Fruit fly (Drosophila melanogaster) whole organism, embryonic: ENCODE results near the gene mthl14.

Experiments
- Aef1 ChIP-seq: fragments of 200-800 bp; sonication (Bioruptor generic); IDR thresholded peaks from 3 replicates; pipeline ENCODE4 v1.3.6; 2022; ENCODE audit warnings: missing biosample characterization, missing genetic modification characterization
- CG11247 ChIP-seq: fragments of 200-800 bp; sonication (Bioruptor generic); IDR thresholded peaks from 2 replicates; pipeline ENCODE4 v1.3.6; 2022; ENCODE audit warnings: missing biosample characterization, missing genetic modification characterization
- CG11560 ChIP-seq: fragments of 200-800 bp; sonication (Bioruptor generic); IDR thresholded peaks from 3 replicates; pipeline ENCODE4 v1.3.6; 2022; ENCODE audit warnings: missing biosample characterization, missing genetic modification characterization
- CG12769 ChIP-seq: fragments of 200-800 bp; sonication (Bioruptor generic); optimal IDR thresholded peaks from 2 replicates; lab custom pipeline; 2019; ENCODE audit warnings: missing biosample characterization, mild to moderate bottlenecking, missing genetic modification characterization, moderate library complexity
- CG15479 ChIP-seq: fragments of 200-800 bp; sonication (Bioruptor generic); optimal IDR thresholded peaks from 3 replicates; lab custom pipeline; 2019; ENCODE audit warnings: missing biosample characterization, mild to moderate bottlenecking, missing genetic modification characterization, moderate library complexity
- CG15696 ChIP-seq: fragments of 200-800 bp; sonication (Bioruptor generic); optimal IDR thresholded peaks from 2 replicates; lab custom pipeline; 2019; ENCODE audit warnings: missing biosample characterization, mild to moderate bottlenecking, missing genetic modification characterization, moderate library complexity
- CG17186 ChIP-seq: fragments of 200-800 bp; sonication (Bioruptor generic); optimal IDR thresholded peaks from 3 replicates; lab custom pipeline; 2017; ENCODE audit warnings: missing biosample characterization, missing genetic modification reagents, missing genetic modification characterization
- CG17385 ChIP-seq: fragments of 200-800 bp; sonication (Bioruptor generic); optimal IDR thresholded peaks from 3 replicates; lab custom pipeline; 2018; ENCODE audit warnings: missing biosample characterization, mild to moderate bottlenecking, missing genetic modification characterization
- CG17612 ChIP-seq: fragments of 200-800 bp; sonication (Bioruptor generic); IDR thresholded peaks from 2 replicates; pipeline ENCODE4 v1.3.6; 2022; ENCODE audit warnings: missing biosample characterization, missing genetic modification characterization
- CG2120 ChIP-seq: fragments of 200-800 bp; sonication (Bioruptor generic); optimal IDR thresholded peaks from 3 replicates; lab custom pipeline; 2016; ENCODE audit warnings: missing biosample characterization, missing genetic modification characterization
- CG3838 ChIP-seq: fragments of 200-800 bp; sonication (Bioruptor generic); optimal IDR thresholded peaks from 3 replicates; lab custom pipeline; 2016; ENCODE audit warnings: missing biosample characterization, missing genetic modification characterization
- CG4820 ChIP-seq: fragments of 200-800 bp; sonication (Bioruptor generic); optimal IDR thresholded peaks from 3 replicates; lab custom pipeline; 2016; ENCODE audit warnings: missing biosample characterization, missing genetic modification characterization
- CG5953 ChIP-seq: fragments of 200-800 bp; sonication (Bioruptor generic); IDR thresholded peaks from 2 replicates; pipeline ENCODE4 v1.3.6; 2022; ENCODE audit warnings: missing biosample characterization, missing genetic modification characterization
- CG6654 ChIP-seq: fragments of 200-800 bp; sonication (Bioruptor generic); optimal IDR thresholded peaks from 2 replicates; lab custom pipeline; 2017; ENCODE audit warnings: missing biosample characterization, mild to moderate bottlenecking, missing genetic modification characterization
- CG6683 ChIP-seq: fragments of 200-800 bp; sonication (Bioruptor generic); optimal IDR thresholded peaks from 2 replicates; lab custom pipeline; 2017; ENCODE audit warnings: missing biosample characterization, mild to moderate bottlenecking, missing genetic modification characterization, missing genetic modification reagents
- CG6854 ChIP-seq: fragments of 200-800 bp; sonication (Bioruptor generic); optimal IDR thresholded peaks from 3 replicates; lab custom pipeline; 2017; ENCODE audit warnings: missing biosample characterization, mild to moderate bottlenecking, missing genetic modification characterization
- CG7786 ChIP-seq: fragments of 200-800 bp; sonication (Bioruptor generic); optimal IDR thresholded peaks from 2 replicates; lab custom pipeline; 2016; ENCODE audit warnings: missing biosample characterization, missing genetic modification characterization
- CG8281 ChIP-seq: fragments of 200-800 bp; sonication (Bioruptor generic); optimal IDR thresholded peaks from 2 replicates; lab custom pipeline; 2018; ENCODE audit warnings: missing biosample characterization, mild to moderate bottlenecking, missing genetic modification characterization, moderate library complexity
- CG9609 ChIP-seq: fragments of 200-800 bp; sonication (Bioruptor generic); optimal IDR thresholded peaks from 3 replicates; lab custom pipeline; 2016; ENCODE audit warnings: missing biosample characterization, missing genetic modification characterization
- CG9727 ChIP-seq: fragments of 200-800 bp; sonication (Bioruptor generic); optimal IDR thresholded peaks from 3 replicates; lab custom pipeline; 2017; ENCODE audit warnings: missing biosample characterization, mild to moderate bottlenecking, missing genetic modification characterization
- Dek ChIP-seq: fragments of 200-800 bp; sonication (Bioruptor generic); optimal IDR thresholded peaks from 3 replicates; lab custom pipeline; 2019; ENCODE audit warnings: missing biosample characterization, mild to moderate bottlenecking, missing genetic modification characterization, moderate library complexity
- Ets65A ChIP-seq: fragments of 200-800 bp; sonication (Bioruptor generic); peaks from one replicate; lab custom pipeline; 2016; ENCODE audit warnings: missing biosample characterization, missing genetic modification characterization
- GATAe ChIP-seq: fragments of 200-800 bp; sonication (Bioruptor generic); conservative IDR thresholded peaks from 2 replicates; pipeline ENCODE4 v1.3.6; 2022; ENCODE audit warnings: missing biosample characterization, missing genetic modification characterization
- NC2α ChIP-seq: fragments of 200-800 bp; sonication (Bioruptor generic); optimal IDR thresholded peaks from 2 replicates; lab custom pipeline; 2016; ENCODE audit warnings: missing biosample characterization, missing genetic modification characterization
- NK7.1 ChIP-seq: fragments of 200-800 bp; sonication (Bioruptor generic); optimal IDR thresholded peaks from 3 replicates; lab custom pipeline; 2016; ENCODE audit warnings: missing biosample characterization, missing genetic modification characterization
- Sry-β ChIP-seq: fragments of 200-800 bp; sonication (Bioruptor generic); optimal IDR thresholded peaks from 2 replicates; lab custom pipeline; 2018; ENCODE audit warnings: missing biosample characterization, mild to moderate bottlenecking, missing genetic modification characterization, moderate library complexity
- Trl ChIP-seq, 3 experiments: fragments of >200 bp in 2 of 3; fragments of 200-800 bp in 1 of 3; sonication (Bioruptor generic) in 1 of 3; optimal IDR thresholded peaks; 2 replicates in 1 of 3; 3 replicates in 2 of 3; lab custom pipeline; 2016 to 2017; ENCODE audit warnings: missing biosample characterization in 1 of 3, missing genetic modification characterization in 1 of 3
- Vsx1 ChIP-seq: fragments of 200-800 bp; sonication (Bioruptor generic); optimal IDR thresholded peaks from 2 replicates; lab custom pipeline; 2017; ENCODE audit warnings: missing biosample characterization, mild to moderate bottlenecking, missing genetic modification characterization, missing genetic modification reagents
- cato ChIP-seq: fragments of 200-800 bp; sonication (Bioruptor generic); optimal IDR thresholded peaks from 2 replicates; lab custom pipeline; 2016; ENCODE audit warnings: missing biosample characterization, missing genetic modification characterization, borderline replicate concordance
- caup ChIP-seq: fragments of 200-800 bp; sonication (Bioruptor generic); optimal IDR thresholded peaks from 3 replicates; lab custom pipeline; 2017; ENCODE audit warnings: missing biosample characterization, mild to moderate bottlenecking, missing genetic modification characterization, moderate library complexity; ENCODE audit not compliant: severe bottlenecking
- danr ChIP-seq: fragments of 200-800 bp; sonication (Bioruptor generic); IDR thresholded peaks from 2 replicates; pipeline ENCODE4 v1.3.6; 2022; ENCODE audit warnings: missing biosample characterization, missing genetic modification characterization
- dm ChIP-seq: fragments of 200-800 bp; sonication (Bioruptor generic); optimal IDR thresholded peaks from 3 replicates; lab custom pipeline; 2016; ENCODE audit warnings: missing biosample characterization, missing genetic modification characterization
- ems ChIP-seq: fragments of 200-800 bp; sonication (Bioruptor generic); optimal IDR thresholded peaks from 3 replicates; lab custom pipeline; 2016; ENCODE audit warnings: missing biosample characterization, missing genetic modification characterization
- gcm2 ChIP-seq: fragments of 200-800 bp; sonication (Bioruptor generic); optimal IDR thresholded peaks from 2 replicates; lab custom pipeline; 2016; ENCODE audit warnings: missing biosample characterization, missing genetic modification characterization
- gsb-n ChIP-seq: fragments of 200-800 bp; sonication (Bioruptor generic); optimal IDR thresholded peaks from 3 replicates; lab custom pipeline; 2018; ENCODE audit warnings: missing biosample characterization, mild to moderate bottlenecking, missing genetic modification characterization
- h ChIP-seq: fragments of >200 bp; optimal IDR thresholded peaks from 2 replicates; lab custom pipeline; 2017
- lab ChIP-seq: fragments of 200-800 bp; sonication (Bioruptor generic); optimal IDR thresholded peaks from 3 replicates; lab custom pipeline; 2017; ENCODE audit warnings: missing biosample characterization, missing genetic modification characterization, mild to moderate bottlenecking, moderate library complexity, missing genetic modification reagents
- oc ChIP-seq: fragments of 200-800 bp; sonication (Bioruptor generic); optimal IDR thresholded peaks from 2 replicates; lab custom pipeline; 2018; ENCODE audit warnings: missing biosample characterization, mild to moderate bottlenecking, missing genetic modification characterization, moderate library complexity
- org-1 ChIP-seq: fragments of 200-800 bp; sonication (Bioruptor generic); optimal IDR thresholded peaks from 2 replicates; lab custom pipeline; 2017; ENCODE audit warnings: missing biosample characterization, missing genetic modification characterization
- pb ChIP-seq: fragments of 200-800 bp; sonication (Bioruptor generic); optimal IDR thresholded peaks from 3 replicates; lab custom pipeline; 2016; ENCODE audit warnings: missing biosample characterization, missing genetic modification characterization
- phol ChIP-seq: fragments of 200-800 bp; sonication (Bioruptor generic); optimal IDR thresholded peaks from 3 replicates; lab custom pipeline; 2018; ENCODE audit warnings: missing biosample characterization, mild to moderate bottlenecking, missing genetic modification characterization, moderate library complexity
- pros ChIP-seq: fragments of 200-800 bp; sonication (Bioruptor generic); optimal IDR thresholded peaks from 3 replicates; lab custom pipeline; 2019; ENCODE audit warnings: missing biosample characterization, mild to moderate bottlenecking, missing genetic modification characterization, moderate library complexity
- ranshi ChIP-seq: fragments of 200-800 bp; sonication (Bioruptor generic); IDR thresholded peaks from 2 replicates; pipeline ENCODE4 v1.3.6; 2022; ENCODE audit warnings: missing biosample characterization, missing genetic modification characterization
- row ChIP-seq: fragments of 200-800 bp; sonication (Bioruptor generic); IDR thresholded peaks from 3 replicates; pipeline ENCODE4 v1.3.6; 2022; ENCODE audit warnings: missing biosample characterization, missing genetic modification characterization
- slbo ChIP-seq: fragments of 200-800 bp; sonication (Bioruptor generic); IDR thresholded peaks from 2 replicates; pipeline ENCODE4 v1.3.6; 2022; ENCODE audit warnings: missing biosample characterization, missing genetic modification characterization
- tap ChIP-seq: fragments of 200-800 bp; optimal IDR thresholded peaks from 3 replicates; lab custom pipeline; 2019; ENCODE audit warnings: missing biosample characterization, mild to moderate bottlenecking, missing genetic modification characterization, moderate library complexity
- unc-4 ChIP-seq: fragments of 200-800 bp; sonication (Bioruptor generic); IDR thresholded peaks from 2 replicates; pipeline ENCODE4 v1.3.6; 2022; ENCODE audit warnings: missing biosample characterization, missing genetic modification characterization; ENCODE audit not compliant: partially characterized antibody
- wek ChIP-seq: fragments of 200-800 bp; sonication (Bioruptor generic); optimal IDR thresholded peaks from 3 replicates; lab custom pipeline; 2018; ENCODE audit warnings: missing biosample characterization, mild to moderate bottlenecking, missing genetic modification characterization, moderate library complexity

Gene mthl14

DNA sequence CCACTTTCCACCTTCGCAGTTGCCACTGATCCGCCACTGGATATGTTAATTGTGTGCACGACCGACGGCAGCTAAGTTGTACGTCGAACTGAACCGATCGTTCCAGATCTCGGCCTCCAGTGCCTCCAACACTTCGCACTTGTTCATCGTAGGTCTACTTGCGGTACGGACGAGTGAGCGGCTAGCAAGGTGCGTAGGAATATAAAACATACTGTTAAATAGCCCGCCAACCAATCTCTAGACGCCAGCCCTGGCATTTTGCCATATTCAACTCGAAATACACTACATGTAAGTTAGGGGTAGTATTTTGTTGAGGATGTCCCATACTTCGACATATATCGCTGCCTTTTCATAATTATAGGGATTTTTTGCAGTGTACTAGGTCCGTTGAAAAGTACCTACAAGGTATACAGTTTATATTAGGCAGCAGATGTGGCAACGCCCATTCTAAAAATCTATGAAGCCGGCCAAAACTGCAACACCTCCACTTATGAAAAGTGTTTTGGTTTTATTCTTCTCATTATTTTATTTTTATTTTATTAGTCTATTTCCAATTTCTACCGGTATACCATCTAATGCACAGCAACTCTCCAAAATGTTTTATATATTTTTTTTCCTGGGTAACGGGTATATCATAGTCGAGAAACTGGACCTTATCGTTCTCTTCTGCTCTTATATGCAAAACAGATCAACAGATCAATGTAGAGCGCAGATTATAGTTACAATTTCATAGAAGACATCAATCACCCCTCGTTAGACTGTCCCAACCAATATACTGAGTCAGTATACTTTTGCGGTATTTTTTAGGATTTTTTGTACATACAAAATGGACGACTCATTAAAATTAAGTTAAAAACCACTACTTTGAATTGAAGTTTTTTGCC lies 24.0 kb upstream of the mthl14 start, which contains the start of the genes pyx and CG33229 (continued):
- no peak for TF ChIP-seq pros (GFP tag; lab: Kevin White, UChicago)
- TF ChIP-seq Sry-β (GFP tag; lab: Kevin White, UChicago), result no peak
- peak; percentile 76 for TF ChIP-seq cato (GFP tag; lab: Kevin White, UChicago)
- TF ChIP-seq row (GFP tag; lab: Robert Waterston, UW), result peak; percentile 88
- TF ChIP-seq org-1 (GFP tag; lab: Kevin White, UChicago), result peak; percentile 64
- TF ChIP-seq ranshi (GFP tag; lab: Robert Waterston, UW), result peak; percentile 80
- peak; percentile 44 for TF ChIP-seq pb (GFP tag; lab: Kevin White, UChicago)
- peak; percentile 99 for TF ChIP-seq Ets65A
- TF ChIP-seq GATAe (GFP tag; lab: Robert Waterston, UW), result no peak
- TF ChIP-seq CG11247 (GFP tag; lab: Robert Waterston, UW), result peak; percentile 68
- peak; percentile 90 for TF ChIP-seq phol
- TF ChIP-seq gsb-n, result no peak
- TF ChIP-seq CG17385, result peak; percentile 68
- peak; percentile 83 for TF ChIP-seq CG7786 (GFP tag; lab: Kevin White, UChicago)
- TF ChIP-seq Dek (tag; lab: Kevin White, UChicago), result peak; percentile 92
- no peak for TF ChIP-seq Trl (optimal IDR thresholded peaks at IDR 0.05; lab: Kevin White, UChicago)
- TF ChIP-seq Trl (GFP tag; optimal IDR thresholded peaks at IDR 0.05; lab: Kevin White, UChicago), result peak; percentile 70
- TF ChIP-seq CG6654 (GFP tag; lab: Kevin White, UChicago), result peak; percentile 69
- TF ChIP-seq CG4820 (GFP tag; lab: Kevin White, UChicago), result peak; percentile 81
- TF ChIP-seq tap (tag; lab: Kevin White, UChicago), result peak; percentile 62
- TF ChIP-seq CG2120, result peak; percentile 96
- no peak for TF ChIP-seq NC2α (GFP tag; lab: Kevin White, UChicago)
- TF ChIP-seq CG9609, result peak; percentile 88
- TF ChIP-seq wek, result peak; percentile 98
- TF ChIP-seq CG5953 (GFP tag; lab: Robert Waterston, UW), result peak; percentile 69
- peak; percentile 78 for TF ChIP-seq CG15696 (tag; lab: Kevin White, UChicago)
- TF ChIP-seq danr, result peak; percentile 73
- TF ChIP-seq Aef1, result peak; percentile 75; the same call in 2 of the 3 replicates
- TF ChIP-seq Vsx1 (GFP tag; lab: Kevin White, UChicago), result no peak
- TF ChIP-seq slbo (GFP tag; lab: Robert Waterston, UW), result peak; percentile 93
- TF ChIP-seq CG8281 (tag; lab: Kevin White, UChicago), result peak; percentile 69
- TF ChIP-seq CG17612 (GFP tag; lab: Robert Waterston, UW), result peak; percentile 50
- TF ChIP-seq gcm2, result peak; percentile 74
- peak; percentile 77 for TF ChIP-seq caup
- peak; percentile 32 for TF ChIP-seq dm (GFP tag; lab: Kevin White, UChicago)
- peak; percentile 13 for TF ChIP-seq CG6683 (GFP tag; lab: Kevin White, UChicago)
- no peak for TF ChIP-seq CG15479 (GFP tag; lab: Kevin White, UChicago)
- TF ChIP-seq unc-4 (GFP tag; lab: Robert Waterston, UW), result 0 out of 2 replicates have a peak, but pooled peaks have one; percentile 27
- peak; percentile 45 for TF ChIP-seq NK7.1 (GFP tag; lab: Kevin White, UChicago)
- no peak for TF ChIP-seq h
- peak; percentile 56 for TF ChIP-seq CG3838 (GFP tag; lab: Kevin White, UChicago)
- peak; percentile 80 for TF ChIP-seq CG12769 (tag; lab: Kevin White, UChicago)
- TF ChIP-seq lab, result peak; percentile 84
- peak; percentile 72 for TF ChIP-seq oc (tag; lab: Kevin White, UChicago)
- TF ChIP-seq CG9727, result peak; percentile 89
- TF ChIP-seq CG17186 (GFP tag; lab: Kevin White, UChicago), result peak; percentile 37
- peak; percentile 19 for TF ChIP-seq CG6854 (GFP tag; lab: Kevin White, UChicago)
- peak; percentile 71; the same call in 1 of the 3 replicates for TF ChIP-seq CG11560
- TF ChIP-seq ems (GFP tag; lab: Kevin White, UChicago), result peak; percentile 77
